Worm (Caenorhabditis elegans) whole organism, young adult: ENCODE data around the gene C08D8.1.
A peak's percentile ranks its signal among the peaks of the same experiment; 100 is the strongest.

Experiments used
- B0336.3 ChIP-seq: fragments of 200-800 bp; sonication (Bioruptor generic); IDR thresholded peaks from 2 replicates; pipeline ENCODE4 v1.3.6; 2022; ENCODE audit warnings: missing genetic modification characterization, missing compliant biosample characterization
- C17E4.6 ChIP-seq: fragments of 200-800 bp; sonication (Bioruptor generic); IDR thresholded peaks from 2 replicates; pipeline ENCODE4 v1.3.6; 2022; ENCODE audit warnings: missing genetic modification reagents, missing genetic modification characterization, missing compliant biosample characterization
- F10E7.11 ChIP-seq: sonication (generic microtip); optimal IDR thresholded peaks from 2 replicates; lab custom pipeline; 2017; ENCODE audit warnings: mild to moderate bottlenecking, missing genetic modification characterization, moderate library complexity, missing compliant biosample characterization
- F37B4.10 ChIP-seq: fragments of 200-800 bp; sonication (Bioruptor generic); IDR thresholded peaks from 2 replicates; pipeline ENCODE4 v1.3.6; 2022; ENCODE audit warnings: missing genetic modification characterization, missing compliant biosample characterization
- F49E8.2 ChIP-seq: sonication (generic microtip); optimal IDR thresholded peaks from 3 replicates; lab custom pipeline; 2017; ENCODE audit warnings: missing genetic modification characterization, mild to moderate bottlenecking, missing compliant biosample characterization, antibody characterized with exemption, moderate library complexity; ENCODE audit not compliant: insufficient read depth
- F57A8.1 ChIP-seq: fragments of 200-800 bp; sonication (Bioruptor generic); optimal IDR thresholded peaks from 2 replicates; lab custom pipeline; 2018; ENCODE audit warnings: mild to moderate bottlenecking, missing genetic modification characterization, moderate library complexity, missing compliant biosample characterization
- F57C9.4 ChIP-seq: sonication (generic microtip); optimal IDR thresholded peaks from 2 replicates; lab custom pipeline; 2017; ENCODE audit warnings: mild to moderate bottlenecking, missing genetic modification characterization, missing compliant biosample characterization
- T26A5.8 ChIP-seq: sonication (generic microtip); optimal IDR thresholded peaks from 2 replicates; lab custom pipeline; 2016; ENCODE audit warnings: missing genetic modification characterization, missing compliant biosample characterization
- Y53F4B.3 ChIP-seq: fragments of 200-800 bp; sonication (Bioruptor generic); IDR thresholded peaks from 2 replicates; pipeline ENCODE4 v1.3.6; 2022; ENCODE audit warnings: missing genetic modification reagents, missing genetic modification characterization, missing compliant biosample characterization
- Y53G8AR.9 ChIP-seq: fragments of 200-800 bp; sonication (Bioruptor generic); conservative IDR thresholded peaks from 2 replicates; pipeline ENCODE4 v1.3.6; 2022; ENCODE audit warnings: missing genetic modification reagents, missing genetic modification characterization, missing compliant biosample characterization
- Y67H2A.10 ChIP-seq: fragments of 200-800 bp; sonication (Bioruptor generic); conservative IDR thresholded peaks from 2 replicates; pipeline ENCODE4 v1.3.6; 2022; ENCODE audit warnings: missing genetic modification reagents, missing genetic modification characterization, missing compliant biosample characterization
- ZK185.1 ChIP-seq: sonication (generic microtip); optimal IDR thresholded peaks from 2 replicates; lab custom pipeline; 2016; ENCODE audit warnings: mild to moderate bottlenecking, missing genetic modification characterization, missing compliant biosample characterization; ENCODE audit not compliant: poor library complexity, severe bottlenecking
- ama-1 ChIP-seq, 3 experiments: fragments of 150-350 bp in 1 of 3; sonication (generic microtip) in 2 of 3; optimal IDR thresholded peaks; 2 replicates each; lab custom pipeline; 2014 to 2018; ENCODE audit warnings: missing biosample characterization in 2 of 3, missing genetic modification characterization in 2 of 3, missing genetic modification reagents in 2 of 3
- aptf-2 ChIP-seq: fragments of 200-800 bp; sonication (Bioruptor generic); conservative IDR thresholded peaks from 2 replicates; pipeline ENCODE4 v1.3.6; 2022; ENCODE audit warnings: missing genetic modification reagents, missing genetic modification characterization, missing compliant biosample characterization
- aptf-3 ChIP-seq: fragments of 200-800 bp; sonication (Bioruptor generic); IDR thresholded peaks from 2 replicates; pipeline ENCODE4 v1.3.6; 2022; ENCODE audit warnings: missing genetic modification characterization, missing compliant biosample characterization
- attf-3 ChIP-seq: fragments of 200-800 bp; sonication (Bioruptor generic); conservative IDR thresholded peaks from 2 replicates; pipeline ENCODE4 v1.3.6; 2022; ENCODE audit warnings: missing genetic modification reagents, missing genetic modification characterization, missing compliant biosample characterization
- ceh-100 ChIP-seq: fragments of 200-800 bp; sonication (Bioruptor generic); IDR thresholded peaks from 2 replicates; pipeline ENCODE4 v1.3.6; 2022; ENCODE audit warnings: missing genetic modification reagents, missing genetic modification characterization, missing compliant biosample characterization
- ceh-27 ChIP-seq: fragments of 200-800 bp; sonication (Bioruptor generic); optimal IDR thresholded peaks from 2 replicates; lab custom pipeline; 2018; ENCODE audit warnings: mild to moderate bottlenecking, missing genetic modification characterization, moderate library complexity, missing compliant biosample characterization
- ceh-79 ChIP-seq: sonication (generic microtip); optimal IDR thresholded peaks from 2 replicates; lab custom pipeline; 2017; ENCODE audit warnings: mild to moderate bottlenecking, missing genetic modification characterization, missing compliant biosample characterization
- ceh-91 ChIP-seq: fragments of 200-800 bp; sonication (Bioruptor generic); IDR thresholded peaks from 2 replicates; pipeline ENCODE4 v1.3.6; 2022; ENCODE audit warnings: missing genetic modification reagents, missing genetic modification characterization, missing compliant biosample characterization
- chd-7 ChIP-seq: sonication (generic microtip); optimal IDR thresholded peaks from 2 replicates; lab custom pipeline; 2016; ENCODE audit warnings: mild to moderate bottlenecking, missing genetic modification characterization, moderate library complexity, missing compliant biosample characterization
- dox-1 ChIP-seq: fragments of 200-800 bp; sonication (Bioruptor generic); IDR thresholded peaks from 2 replicates; pipeline ENCODE4 v1.3.6; 2022; ENCODE audit warnings: missing genetic modification reagents, missing genetic modification characterization, missing compliant biosample characterization
- egrh-3 ChIP-seq: fragments of 200-800 bp; sonication (Bioruptor generic); IDR thresholded peaks from 2 replicates; pipeline ENCODE4 v1.3.6; 2022; ENCODE audit warnings: missing genetic modification reagents, missing genetic modification characterization, missing compliant biosample characterization
- him-1 ChIP-seq: sonication (generic microtip); optimal IDR thresholded peaks from 2 replicates; lab custom pipeline; 2016; ENCODE audit warnings: missing genotype, missing genetic modification reagents, missing genetic modification characterization, missing compliant biosample characterization
- hrde-1 ChIP-seq: sonication (generic microtip); optimal IDR thresholded peaks from 2 replicates; lab custom pipeline; 2016; ENCODE audit warnings: missing genetic modification characterization, mild to moderate bottlenecking, missing compliant biosample characterization, moderate library complexity, missing genotype, missing genetic modification reagents, borderline replicate concordance
- let-526 ChIP-seq: fragments of 200-800 bp; sonication (Bioruptor generic); IDR thresholded peaks from 2 replicates; pipeline ENCODE4 v1.3.6; 2022; ENCODE audit warnings: missing genetic modification reagents, missing genetic modification characterization, missing compliant biosample characterization
- let-607 ChIP-seq, 2 experiments: fragments of 200-800 bp in 1 of 2; sonication (Bioruptor generic) in 1 of 2; sonication (generic microtip) in 1 of 2; optimal IDR thresholded peaks; 2 replicates each; lab custom pipeline; 2016 to 2018; ENCODE audit warnings: mild to moderate bottlenecking in 2 of 2, missing compliant biosample characterization in 2 of 2, missing genetic modification characterization in 2 of 2, moderate library complexity in 2 of 2, missing genotype in 1 of 2
- lin-26 ChIP-seq: fragments of 200-800 bp; sonication (Bioruptor generic); IDR thresholded peaks from 2 replicates; pipeline ENCODE4 v1.3.6; 2022; ENCODE audit warnings: missing genetic modification reagents, missing genetic modification characterization, missing compliant biosample characterization
- lin-35 ChIP-seq, 3 experiments: fragments of 150-350 bp in 2 of 3; sonication (generic microtip) in 1 of 3; optimal IDR thresholded peaks; 2 replicates each; lab custom pipeline; 2014 to 2018; ENCODE audit warnings: missing biosample characterization in 3 of 3, missing genetic modification characterization in 3 of 3, missing genetic modification reagents in 3 of 3
- lin-40 ChIP-seq: sonication (generic microtip); optimal IDR thresholded peaks from 2 replicates; lab custom pipeline; 2016; ENCODE audit warnings: missing genetic modification characterization, mild to moderate bottlenecking, missing compliant biosample characterization, missing genotype, missing genetic modification reagents
- lsl-1 ChIP-seq: fragments of 200-800 bp; sonication (Bioruptor generic); optimal IDR thresholded peaks from 2 replicates; lab custom pipeline; 2018; ENCODE audit warnings: mild to moderate bottlenecking, missing genetic modification characterization, moderate library complexity, missing compliant biosample characterization
- madf-10 ChIP-seq: sonication (generic microtip); optimal IDR thresholded peaks from 2 replicates; lab custom pipeline; 2016; ENCODE audit warnings: mild to moderate bottlenecking, missing genetic modification characterization, missing compliant biosample characterization
- mel-28 ChIP-seq: sonication (generic microtip); optimal IDR thresholded peaks from 2 replicates; lab custom pipeline; 2016; ENCODE audit warnings: borderline replicate concordance, mild to moderate bottlenecking, missing genetic modification characterization, missing compliant biosample characterization
- nhr-179 ChIP-seq: sonication (generic microtip); optimal IDR thresholded peaks from 2 replicates; lab custom pipeline; 2016; ENCODE audit warnings: mild to moderate bottlenecking, missing genetic modification characterization, missing compliant biosample characterization
- nhr-27 ChIP-seq: fragments of 200-800 bp; sonication (Bioruptor generic); optimal IDR thresholded peaks from 2 replicates; lab custom pipeline; 2018; ENCODE audit warnings: mild to moderate bottlenecking, missing genetic modification characterization, moderate library complexity, missing compliant biosample characterization
- pha-4 ChIP-seq: fragments of 150-350 bp; sonication (generic microtip); optimal IDR thresholded peaks from 2 replicates; lab custom pipeline; 2014; ENCODE audit warnings: missing biosample characterization, missing genetic modification reagents, missing genetic modification characterization
- rcor-1 ChIP-seq: fragments of 200-800 bp; sonication (Bioruptor generic); IDR thresholded peaks from 2 replicates; pipeline ENCODE4 v1.3.6; 2022; ENCODE audit warnings: missing genetic modification reagents, missing genetic modification characterization, missing compliant biosample characterization
- snpc-1.3 ChIP-seq: sonication (generic microtip); optimal IDR thresholded peaks from 2 replicates; lab custom pipeline; 2017; ENCODE audit warnings: missing genetic modification characterization, mild to moderate bottlenecking, missing compliant biosample characterization, antibody characterized with exemption, moderate library complexity, missing genotype, missing genetic modification reagents; ENCODE audit not compliant: insufficient read depth
- snpc-3.4 ChIP-seq: sonication (generic microtip); optimal IDR thresholded peaks from 2 replicates; lab custom pipeline; 2017; ENCODE audit warnings: missing genetic modification characterization, mild to moderate bottlenecking, missing compliant biosample characterization, antibody characterized with exemption, moderate library complexity, missing genotype, missing genetic modification reagents
- snpc-4 ChIP-seq, 5 experiments: fragments of 150-350 bp in 1 of 5; sonication (generic microtip) in 4 of 5; optimal IDR thresholded peaks; 2 replicates each; lab custom pipeline; 2014 to 2018; ENCODE audit warnings: missing genetic modification characterization in 5 of 5, missing biosample characterization in 3 of 5, antibody characterized with exemption in 2 of 5, mild to moderate bottlenecking in 2 of 5, missing compliant biosample characterization in 2 of 5, missing genotype in 2 of 5, moderate library complexity in 2 of 5, missing genetic modification reagents in 1 of 5
- tbp1 ChIP-seq: fragments of 200-800 bp; sonication (Bioruptor generic); optimal IDR thresholded peaks from 2 replicates; lab custom pipeline; 2018; ENCODE audit warnings: mild to moderate bottlenecking, missing genetic modification characterization, missing compliant biosample characterization
- zfh-2 ChIP-seq: fragments of 200-800 bp; sonication (Bioruptor generic); conservative IDR thresholded peaks from 2 replicates; pipeline ENCODE4 v1.3.6; 2022; ENCODE audit warnings: missing genetic modification reagents, missing genetic modification characterization, missing compliant biosample characterization
- ztf-28 ChIP-seq: fragments of 200-800 bp; sonication (Bioruptor generic); IDR thresholded peaks from 2 replicates; pipeline ENCODE4 v1.3.6; 2022; ENCODE audit warnings: missing genetic modification reagents, missing genetic modification characterization, missing compliant biosample characterization
- ztf-3 ChIP-seq: fragments of 200-800 bp; sonication (Bioruptor generic); optimal IDR thresholded peaks from 2 replicates; lab custom pipeline; 2018; ENCODE audit warnings: mild to moderate bottlenecking, missing genetic modification characterization, missing compliant biosample characterization
- ztf-6 ChIP-seq: fragments of 200-800 bp; sonication (Bioruptor generic); IDR thresholded peaks from 2 replicates; pipeline ENCODE4 v1.3.6; 2022; ENCODE audit warnings: missing genetic modification reagents, missing genetic modification characterization, missing compliant biosample characterization

Gene C08D8.1

ce11 chrV:8348959-8349389, 3.4 kb downstream of the C08D8.1 start (continued):
- TF ChIP-seq egrh-3: peak; percentile 50; the same call in 1 of the 2 replicates
- peak; percentile 61; the same call in 1 of the 2 replicates for TF ChIP-seq aptf-3 (GFP tag; lab: Robert Waterston, UW)
- no peak for TF ChIP-seq Y53F4B.3
- TF ChIP-seq snpc-4 (GFP tag; optimal IDR thresholded peaks at IDR 0.05; lab: Kevin White, UChicago): peak; percentile 100
- TF ChIP-seq snpc-4 (tag; optimal IDR thresholded peaks at IDR 0.05; lab: Kevin White, UChicago): peak; percentile 99 to 100 (median 100)
- no peak for TF ChIP-seq ztf-6 (GFP tag; lab: Robert Waterston, UW)
- TF ChIP-seq rcor-1 (GFP tag; lab: Robert Waterston, UW): peak; percentile 95
- peak; percentile 99 for TF ChIP-seq snpc-3.4 (tag; lab: Kevin White, UChicago)
- no peak for TF ChIP-seq mel-28
- peak; percentile 99 for TF ChIP-seq him-1 (tag; lab: Kevin White, UChicago)
- no peak for TF ChIP-seq F57A8.1 (GFP tag; lab: Kevin White, UChicago)
- peak; percentile 98 for TF ChIP-seq snpc-1.3 (tag; lab: Kevin White, UChicago)
- TF ChIP-seq nhr-27 (tag; lab: Kevin White, UChicago): no peak
- TF ChIP-seq aptf-2: peak; percentile 92
- peak; percentile 85 for TF ChIP-seq Y53G8AR.9 (GFP tag; lab: Robert Waterston, UW)
- peak; percentile 81 for TF ChIP-seq lin-40 (tag; lab: Kevin White, UChicago)
- TF ChIP-seq pha-4 (tag; lab: Kevin White, UChicago): no peak
- no peak for TF ChIP-seq F57C9.4
- 0 out of 2 replicates have a peak, but pooled peaks have one; percentile 29 for TF ChIP-seq attf-3
- 0 out of 2 replicates have a peak, but pooled peaks have one; percentile 56 for TF ChIP-seq ztf-28 (GFP tag; lab: Robert Waterston, UW)
- peak; percentile 81 for TF ChIP-seq lsl-1 (GFP tag; lab: Kevin White, UChicago)
- TF ChIP-seq T26A5.8 (tag; lab: Kevin White, UChicago): no peak
- peak; percentile 96 for TF ChIP-seq dox-1
- peak; percentile 95 for TF ChIP-seq ama-1 (optimal IDR thresholded peaks at IDR 0.05; lab: Kevin White, UChicago)
- peak; percentile 30 to 43 for TF ChIP-seq ama-1 (GFP tag; optimal IDR thresholded peaks at IDR 0.05; lab: Kevin White, UChicago)
- peak; percentile 89 for TF ChIP-seq hrde-1 (tag; lab: Kevin White, UChicago)
- TF ChIP-seq ceh-79 (tag; lab: Kevin White, UChicago): no peak
- TF ChIP-seq Y67H2A.10 (GFP tag; lab: Robert Waterston, UW): no peak
- TF ChIP-seq lin-35 (GFP tag; optimal IDR thresholded peaks at IDR 0.05; lab: Kevin White, UChicago): peak in 2 of 3 experiments; percentile 16 to 80
- TF ChIP-seq F49E8.2 (tag; lab: Kevin White, UChicago): peak; percentile 96
- no peak for TF ChIP-seq zfh-2 (GFP tag; lab: Robert Waterston, UW)
- TF ChIP-seq madf-10 (tag; lab: Kevin White, UChicago): peak; percentile 82
- TF ChIP-seq ceh-27: peak; percentile 67
- TF ChIP-seq ztf-3: peak; percentile 15
- TF ChIP-seq chd-7 (tag; lab: Kevin White, UChicago): peak; percentile 78
- TF ChIP-seq F37B4.10 (GFP tag; lab: Robert Waterston, UW): no peak
- peak; percentile 54 for TF ChIP-seq lin-26 (GFP tag; lab: Robert Waterston, UW)
- peak; percentile 84 for TF ChIP-seq tbp1 (GFP tag; lab: Kevin White, UChicago)
- peak; percentile 66 for TF ChIP-seq ceh-100 (GFP tag; lab: Robert Waterston, UW)
- TF ChIP-seq F10E7.11: peak; percentile 55
- 0 out of 2 replicates have a peak, but pooled peaks have one; percentile 12 for TF ChIP-seq let-526 (GFP tag; lab: Robert Waterston, UW)
- TF ChIP-seq nhr-179 (tag; lab: Kevin White, UChicago): peak; percentile 57
- TF ChIP-seq let-607 (tag; optimal IDR thresholded peaks at IDR 0.05; lab: Kevin White, UChicago): peak; percentile 43 to 59
- TF ChIP-seq C17E4.6 (GFP tag; lab: Robert Waterston, UW): peak; percentile 72; the same call in 1 of the 2 replicates
- TF ChIP-seq ceh-91: peak; percentile 47
- TF ChIP-seq B0336.3 (GFP tag; lab: Robert Waterston, UW): peak; percentile 96
- TF ChIP-seq ZK185.1 (tag; lab: Kevin White, UChicago): peak; percentile 70
